Fruit fly (Drosophila melanogaster) whole organism, prepupa: ENCODE data around the gene nbs.

ENCODE experiments used
- CG11902 ChIP-seq: fragments of 200-800 bp; sonication (Bioruptor generic); optimal IDR thresholded peaks from 3 replicates; lab custom pipeline; 2016; ENCODE audit warnings: missing biosample characterization, missing genetic modification characterization
- CG3032 ChIP-seq: fragments of 200-800 bp; optimal IDR thresholded peaks from 2 replicates; lab custom pipeline; 2019; ENCODE audit warnings: missing biosample characterization, mild to moderate bottlenecking, missing genetic modification characterization, moderate library complexity
- Eip78C ChIP-seq: fragments of 200-800 bp; sonication (Bioruptor generic); peaks from one replicate; lab custom pipeline; 2016; ENCODE audit warnings: missing biosample characterization, missing genetic modification characterization
- Hr39 ChIP-seq: fragments of 200-800 bp; sonication (Bioruptor generic); optimal IDR thresholded peaks from 2 replicates; lab custom pipeline; 2016; ENCODE audit warnings: missing biosample characterization, missing genetic modification characterization
- fd59A ChIP-seq: fragments of 200-800 bp; sonication (Bioruptor generic); optimal IDR thresholded peaks from 2 replicates; lab custom pipeline; 2017; ENCODE audit warnings: missing biosample characterization, mild to moderate bottlenecking, missing genetic modification characterization, missing genetic modification reagents
- lz ChIP-seq: fragments of 200-800 bp; sonication (Bioruptor generic); optimal IDR thresholded peaks from 3 replicates; lab custom pipeline; 2016; ENCODE audit warnings: missing biosample characterization, missing genetic modification characterization
- net ChIP-seq: fragments of 200-800 bp; sonication (Bioruptor generic); optimal IDR thresholded peaks from 3 replicates; lab custom pipeline; 2016; ENCODE audit warnings: missing biosample characterization, missing genetic modification characterization
- pdm3 ChIP-seq: fragments of 200-800 bp; sonication (Bioruptor generic); optimal IDR thresholded peaks from 3 replicates; lab custom pipeline; 2016; ENCODE audit warnings: missing biosample characterization, missing genetic modification characterization
- topi ChIP-seq: fragments of 200-800 bp; sonication (Bioruptor generic); optimal IDR thresholded peaks from 3 replicates; lab custom pipeline; 2016; ENCODE audit warnings: missing biosample characterization, missing genetic modification characterization

DNA sequence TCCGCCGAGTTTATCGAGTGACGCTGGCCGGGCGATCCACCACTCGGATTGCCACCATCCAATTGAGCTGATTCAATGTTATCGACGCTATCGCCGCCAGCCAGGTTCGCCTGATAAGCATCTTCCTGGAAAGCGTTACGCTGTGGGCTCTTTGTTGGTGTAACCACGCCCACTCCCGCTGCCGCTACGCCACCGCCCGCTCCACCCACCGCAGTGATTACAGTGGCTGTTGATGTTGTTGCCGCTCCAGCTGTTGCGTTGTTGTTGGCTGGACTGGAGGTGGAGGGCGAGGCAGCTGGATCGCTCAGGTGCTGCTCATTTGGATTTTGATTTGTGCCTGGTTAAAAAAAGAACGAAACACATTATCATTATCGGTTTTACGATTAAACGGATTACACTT is 51.6 kb downstream of the nbs start:
- TF ChIP-seq CG11902 (GFP tag; lab: Kevin White, UChicago) (no peak), CG3032 (no peak), fd59A (GFP tag; lab: Kevin White, UChicago) (no peak), Eip78C (GFP tag; lab: Kevin White, UChicago) (no peak), net (GFP tag; lab: Kevin White, UChicago) (no peak), Hr39 (GFP tag; lab: Kevin White, UChicago) (no peak), pdm3 (GFP tag; lab: Kevin White, UChicago) (no peak), topi (GFP tag; lab: Kevin White, UChicago) (no peak), lz (GFP tag; lab: Kevin White, UChicago) (no peak)
